Fruit fly (Drosophila melanogaster) whole organism, embryonic: ENCODE measurements around the gene Teh1.

Experiments
- Ada2b ChIP-seq: fragments of 200-800 bp; sonication (Bioruptor generic); IDR thresholded peaks from 2 replicates; pipeline ENCODE4 v1.3.6; 2022; ENCODE audit warnings: missing biosample characterization, missing genetic modification characterization
- Antp ChIP-seq: fragments of 200-800 bp; sonication (Bioruptor generic); optimal IDR thresholded peaks from 3 replicates; lab custom pipeline; 2016; ENCODE audit warnings: missing biosample characterization, missing genetic modification characterization
- CG11093 ChIP-seq: fragments of 200-800 bp; sonication (Bioruptor generic); IDR thresholded peaks from 3 replicates; pipeline ENCODE4 v1.3.6; 2022; ENCODE audit warnings: missing biosample characterization, missing genetic modification characterization
- CG11456 ChIP-seq: fragments of 200-800 bp; sonication (Bioruptor generic); IDR thresholded peaks from 3 replicates; pipeline ENCODE4 v1.3.6; 2022; ENCODE audit warnings: missing biosample characterization, missing genetic modification characterization
- CG11560 ChIP-seq: fragments of 200-800 bp; sonication (Bioruptor generic); IDR thresholded peaks from 3 replicates; pipeline ENCODE4 v1.3.6; 2022; ENCODE audit warnings: missing biosample characterization, missing genetic modification characterization
- CG11695 ChIP-seq: fragments of 200-800 bp; sonication (Bioruptor generic); IDR thresholded peaks from 3 replicates; pipeline ENCODE4 v1.3.6; 2022; ENCODE audit warnings: missing biosample characterization, missing genetic modification characterization
- CG11696 ChIP-seq: fragments of 200-800 bp; sonication (Bioruptor generic); IDR thresholded peaks from 2 replicates; pipeline ENCODE4 v1.3.6; 2022; ENCODE audit warnings: missing biosample characterization, missing genetic modification characterization
- CG14441 ChIP-seq: fragments of 200-800 bp; sonication (Bioruptor generic); IDR thresholded peaks from 2 replicates; pipeline ENCODE4 v1.3.6; 2022; ENCODE audit warnings: missing biosample characterization, missing genetic modification characterization
- CG14667 ChIP-seq: fragments of 200-800 bp; sonication (Bioruptor generic); IDR thresholded peaks from 2 replicates; pipeline ENCODE4 v1.3.6; 2022; ENCODE audit warnings: missing biosample characterization, missing genetic modification characterization
- CG1647 ChIP-seq: fragments of 200-800 bp; sonication (Bioruptor generic); optimal IDR thresholded peaks from 3 replicates; lab custom pipeline; 2016; ENCODE audit warnings: missing biosample characterization, missing genetic modification characterization
- CG17612 ChIP-seq: fragments of 200-800 bp; sonication (Bioruptor generic); IDR thresholded peaks from 2 replicates; pipeline ENCODE4 v1.3.6; 2022; ENCODE audit warnings: missing biosample characterization, missing genetic modification characterization
- CG30403 ChIP-seq: fragments of 200-800 bp; sonication (Bioruptor generic); optimal IDR thresholded peaks from 3 replicates; lab custom pipeline; 2016; ENCODE audit warnings: missing biosample characterization, missing genetic modification characterization
- CG30431 ChIP-seq: fragments of 200-800 bp; sonication (Bioruptor generic); optimal IDR thresholded peaks from 2 replicates; lab custom pipeline; 2017; ENCODE audit warnings: missing biosample characterization, missing genetic modification characterization
- CG31441 ChIP-seq: fragments of 200-800 bp; sonication (Bioruptor generic); IDR thresholded peaks from 2 replicates; pipeline ENCODE4 v1.3.6; 2022; ENCODE audit warnings: missing biosample characterization, missing genetic modification characterization
- CG32767 ChIP-seq: fragments of 200-800 bp; sonication (Bioruptor generic); IDR thresholded peaks from 2 replicates; pipeline ENCODE4 v1.3.6; 2022; ENCODE audit warnings: missing biosample characterization, missing genetic modification characterization
- CG33557 ChIP-seq: fragments of 200-800 bp; sonication (Bioruptor generic); optimal IDR thresholded peaks from 2 replicates; lab custom pipeline; 2019; ENCODE audit warnings: missing biosample characterization, mild to moderate bottlenecking, missing genetic modification characterization, moderate library complexity
- CG34376 ChIP-seq: fragments of 200-800 bp; sonication (Bioruptor generic); optimal IDR thresholded peaks from 2 replicates; lab custom pipeline; 2018; ENCODE audit warnings: missing biosample characterization, mild to moderate bottlenecking, missing genetic modification characterization
- CG4617 ChIP-seq: fragments of 200-800 bp; sonication (Bioruptor generic); optimal IDR thresholded peaks from 3 replicates; lab custom pipeline; 2016; ENCODE audit warnings: missing biosample characterization, missing genetic modification characterization, borderline replicate concordance
- CG5953 ChIP-seq: fragments of 200-800 bp; sonication (Bioruptor generic); IDR thresholded peaks from 2 replicates; pipeline ENCODE4 v1.3.6; 2022; ENCODE audit warnings: missing biosample characterization, missing genetic modification characterization
- CG6175 ChIP-seq: fragments of 200-800 bp; sonication (Bioruptor generic); IDR thresholded peaks from 3 replicates; pipeline ENCODE4 v1.3.6; 2022; ENCODE audit warnings: missing biosample characterization, missing genetic modification characterization
- CG6272 ChIP-seq: fragments of 200-800 bp; sonication (Bioruptor generic); IDR thresholded peaks from 2 replicates; pipeline ENCODE4 v1.3.6; 2022; ENCODE audit warnings: missing biosample characterization, missing genetic modification characterization
- CG6689 ChIP-seq: fragments of 200-800 bp; sonication (Bioruptor generic); IDR thresholded peaks from 2 replicates; pipeline ENCODE4 v1.3.6; 2022; ENCODE audit warnings: missing biosample characterization, missing genetic modification characterization
- CG7357 ChIP-seq: fragments of 200-800 bp; sonication (Bioruptor generic); IDR thresholded peaks from 3 replicates; pipeline ENCODE4 v1.3.6; 2022; ENCODE audit warnings: missing biosample characterization, missing genetic modification characterization
- CG7372 ChIP-seq: fragments of 200-800 bp; sonication (Bioruptor generic); IDR thresholded peaks from 2 replicates; pipeline ENCODE4 v1.3.6; 2022; ENCODE audit warnings: missing biosample characterization, missing genetic modification characterization
- CG7556 ChIP-seq: fragments of 200-800 bp; sonication (Bioruptor generic); optimal IDR thresholded peaks from 2 replicates; lab custom pipeline; 2017; ENCODE audit warnings: missing biosample characterization, mild to moderate bottlenecking, missing genetic modification characterization
- CG9797 ChIP-seq: fragments of 200-800 bp; sonication (Bioruptor generic); optimal IDR thresholded peaks from 3 replicates; lab custom pipeline; 2018; ENCODE audit warnings: missing biosample characterization, mild to moderate bottlenecking, missing genetic modification characterization
- Doc2 ChIP-seq: fragments of 200-800 bp; sonication (Bioruptor generic); IDR thresholded peaks from 2 replicates; pipeline ENCODE4 v1.3.6; 2022; ENCODE audit warnings: missing biosample characterization, missing genetic modification characterization
- Elba2 ChIP-seq: fragments of 200-800 bp; sonication (Bioruptor generic); optimal IDR thresholded peaks from 3 replicates; lab custom pipeline; 2016; ENCODE audit warnings: missing biosample characterization, missing genetic modification characterization
- Max ChIP-seq: fragments of 200-800 bp; sonication (Bioruptor generic); optimal IDR thresholded peaks from 2 replicates; lab custom pipeline; 2016; ENCODE audit warnings: missing biosample characterization, mild to moderate bottlenecking, missing genetic modification characterization
- Sox100B ChIP-seq: fragments of 200-800 bp; sonication (Bioruptor generic); optimal IDR thresholded peaks from 3 replicates; lab custom pipeline; 2018; ENCODE audit warnings: missing biosample characterization, mild to moderate bottlenecking, missing genetic modification characterization
- Sry-β ChIP-seq: fragments of 200-800 bp; sonication (Bioruptor generic); optimal IDR thresholded peaks from 2 replicates; lab custom pipeline; 2018; ENCODE audit warnings: missing biosample characterization, mild to moderate bottlenecking, missing genetic modification characterization, moderate library complexity
- Usf ChIP-seq: fragments of 200-800 bp; sonication (Bioruptor generic); optimal IDR thresholded peaks from 2 replicates; lab custom pipeline; 2017; ENCODE audit warnings: missing genotype, missing biosample characterization, missing genetic modification characterization
- Xbp1 ChIP-seq: fragments of 200-800 bp; sonication (Bioruptor generic); optimal IDR thresholded peaks from 3 replicates; lab custom pipeline; 2016; ENCODE audit warnings: missing biosample characterization, mild to moderate bottlenecking, missing genetic modification characterization
- aop ChIP-seq: fragments of 200-800 bp; sonication (Bioruptor generic); IDR thresholded peaks from 2 replicates; pipeline ENCODE4 v1.3.6; 2022; ENCODE audit warnings: missing biosample characterization, missing genetic modification characterization
- bab2 ChIP-seq: fragments of 200-800 bp; sonication (Bioruptor generic); optimal IDR thresholded peaks from 2 replicates; lab custom pipeline; 2016; ENCODE audit warnings: missing biosample characterization, missing genetic modification characterization
- bbx ChIP-seq: fragments of 200-800 bp; sonication (Bioruptor generic); IDR thresholded peaks from 2 replicates; pipeline ENCODE4 v1.3.6; 2022; ENCODE audit warnings: missing biosample characterization, missing genetic modification characterization; ENCODE audit not compliant: partially characterized antibody
- dpn ChIP-seq, 2 experiments: fragments of 200-800 bp; sonication (Bioruptor generic); optimal IDR thresholded peaks; 3 replicates each; lab custom pipeline; 2016; ENCODE audit warnings: missing biosample characterization in 2 of 2, missing genetic modification characterization in 2 of 2
- emc ChIP-seq: fragments of 200-800 bp; sonication (Bioruptor generic); optimal IDR thresholded peaks from 2 replicates; lab custom pipeline; 2016; ENCODE audit warnings: missing biosample characterization, missing genetic modification characterization
- fru ChIP-seq: fragments of >200 bp; optimal IDR thresholded peaks from 2 replicates; lab custom pipeline; 2017
- grau ChIP-seq: fragments of 200-800 bp; optimal IDR thresholded peaks from 3 replicates; lab custom pipeline; 2019; ENCODE audit warnings: missing biosample characterization, mild to moderate bottlenecking, missing genetic modification characterization, moderate library complexity
- kah ChIP-seq: fragments of 200-800 bp; sonication (Bioruptor generic); optimal IDR thresholded peaks from 2 replicates; lab custom pipeline; 2018; ENCODE audit warnings: missing biosample characterization, mild to moderate bottlenecking, missing genetic modification characterization
- ken ChIP-seq: fragments of 200-800 bp; sonication (Bioruptor generic); IDR thresholded peaks from 3 replicates; pipeline ENCODE4 v1.3.6; 2022; ENCODE audit warnings: missing biosample characterization, missing genetic modification characterization
- lmd ChIP-seq: fragments of 200-800 bp; sonication (Bioruptor generic); IDR thresholded peaks from 2 replicates; pipeline ENCODE4 v1.3.6; 2022; ENCODE audit warnings: missing biosample characterization, missing genetic modification characterization
- nerfin-1 ChIP-seq: fragments of 200-800 bp; sonication (Bioruptor generic); optimal IDR thresholded peaks from 3 replicates; lab custom pipeline; 2019; ENCODE audit warnings: missing biosample characterization, mild to moderate bottlenecking, missing genetic modification characterization, moderate library complexity
- nerfin-2 ChIP-seq: fragments of 200-800 bp; sonication (Bioruptor generic); IDR thresholded peaks from 2 replicates; pipeline ENCODE4 v1.3.6; 2022; ENCODE audit warnings: missing biosample characterization, missing genetic modification characterization; ENCODE audit not compliant: partially characterized antibody
- p53 ChIP-seq: fragments of 200-800 bp; sonication (Bioruptor generic); optimal IDR thresholded peaks from 2 replicates; lab custom pipeline; 2016; ENCODE audit warnings: missing biosample characterization, missing genetic modification characterization
- rib ChIP-seq: fragments of 200-800 bp; sonication (Bioruptor generic); IDR thresholded peaks from 2 replicates; pipeline ENCODE4 v1.3.6; 2022; ENCODE audit warnings: missing biosample characterization, missing genetic modification characterization
- scrt ChIP-seq: fragments of 200-800 bp; sonication (Bioruptor generic); optimal IDR thresholded peaks from 2 replicates; lab custom pipeline; 2018; ENCODE audit warnings: missing biosample characterization, mild to moderate bottlenecking, missing genetic modification characterization, moderate library complexity
- slp2 ChIP-seq: fragments of 200-800 bp; sonication (Bioruptor generic); optimal IDR thresholded peaks from 2 replicates; lab custom pipeline; 2016; ENCODE audit warnings: missing biosample characterization, missing genetic modification characterization
- stc ChIP-seq: fragments of 200-800 bp; sonication (Bioruptor generic); IDR thresholded peaks from 2 replicates; pipeline ENCODE4 v1.3.6; 2022; ENCODE audit warnings: missing biosample characterization, missing genetic modification characterization
- vvl ChIP-seq: fragments of 200-800 bp; sonication (Bioruptor generic); IDR thresholded peaks from 2 replicates; pipeline ENCODE4 v1.3.6; 2022; ENCODE audit warnings: missing biosample characterization, missing genetic modification characterization

Teh1 gene

DNA sequence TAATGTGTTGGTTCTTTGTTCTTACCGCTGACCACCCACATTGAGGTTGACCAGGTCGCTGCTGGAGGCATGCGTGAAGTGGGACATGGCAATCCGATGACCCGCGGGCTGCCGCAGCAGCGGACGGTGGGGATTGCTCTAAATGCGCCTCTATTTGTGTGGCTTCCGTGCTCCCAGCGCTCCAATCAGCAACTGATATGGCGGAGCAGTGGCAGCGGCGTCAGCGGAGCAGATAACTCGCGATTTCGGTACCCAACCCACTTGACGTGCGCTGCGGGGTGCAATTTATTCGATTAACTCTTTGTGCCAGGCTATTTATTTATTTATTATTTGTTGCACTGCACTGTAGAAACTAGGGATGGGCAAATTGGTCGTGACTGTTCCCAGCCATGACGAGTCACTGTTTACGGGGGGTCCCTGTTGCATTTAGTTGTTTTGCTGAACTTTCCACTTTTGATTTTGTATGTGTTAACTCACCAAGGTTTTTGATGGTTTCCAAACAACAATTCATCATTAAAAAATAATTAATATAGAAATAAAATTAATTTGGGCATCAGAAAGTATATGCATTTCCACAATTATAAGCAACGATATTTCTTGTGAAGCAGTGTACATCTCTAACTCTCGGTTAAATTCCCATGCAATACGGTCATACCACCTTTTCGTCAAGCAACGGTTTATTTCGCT is 67.1 kb downstream of the Teh1 start, which contains the start of the genes CG9467 and CG8526 (continued):
- TF ChIP-seq Sry-β, result peak; percentile 44
- TF ChIP-seq slp2 (GFP tag; lab: Kevin White, UChicago), result no peak
- peak; percentile 80 for TF ChIP-seq CG4617 (GFP tag; lab: Kevin White, UChicago)
- peak; percentile 85 for TF ChIP-seq CG9797 (GFP tag; lab: Kevin White, UChicago)
- TF ChIP-seq CG32767 (GFP tag; lab: Robert Waterston, UW), result peak; percentile 30; the same call in 1 of the 2 replicates
- TF ChIP-seq Sox100B (GFP tag; lab: Kevin White, UChicago), result no peak
- TF ChIP-seq CG11456, result 0 out of 3 replicates have a peak, but pooled peaks have one; percentile 39
- TF ChIP-seq CG7556 (GFP tag; lab: Kevin White, UChicago), result peak; percentile 35
- TF ChIP-seq Usf, result peak; percentile 49
- peak; percentile 29 for TF ChIP-seq CG34376 (GFP tag; lab: Kevin White, UChicago)
- TF ChIP-seq vvl (GFP tag; lab: Robert Waterston, UW), result peak; percentile 65; the same call in 1 of the 2 replicates
- TF ChIP-seq Xbp1 (GFP tag; lab: Kevin White, UChicago), result peak; percentile 80
- TF ChIP-seq kah (GFP tag; lab: Kevin White, UChicago), result no peak
- no peak for TF ChIP-seq Antp
- peak; percentile 49 for TF ChIP-seq bab2 (GFP tag; lab: Kevin White, UChicago)
- TF ChIP-seq CG30431 (GFP tag; lab: Kevin White, UChicago), result no peak
- TF ChIP-seq CG14667 (GFP tag; lab: Robert Waterston, UW), result peak; percentile 48
- peak; percentile 35; the same call in 1 of the 3 replicates for TF ChIP-seq ken (GFP tag; lab: Robert Waterston, UW)
- TF ChIP-seq lmd (GFP tag; lab: Robert Waterston, UW), result peak; percentile 65
- peak; percentile 77 for TF ChIP-seq grau (tag; lab: Kevin White, UChicago)
- 0 out of 2 replicates have a peak, but pooled peaks have one; percentile 8 for TF ChIP-seq Ada2b (GFP tag; lab: Robert Waterston, UW)
- TF ChIP-seq CG6272, result peak; percentile 68
- peak; percentile 97 for TF ChIP-seq CG31441 (GFP tag; lab: Robert Waterston, UW)
- peak; percentile 80 for TF ChIP-seq CG30403 (GFP tag; lab: Kevin White, UChicago)
- 0 out of 3 replicates have a peak, but pooled peaks have one; percentile 43 for TF ChIP-seq CG11560 (tag; lab: Robert Waterston, UW)
- TF ChIP-seq Doc2 (GFP tag; lab: Robert Waterston, UW), result no peak
- TF ChIP-seq CG11695 (GFP tag; lab: Robert Waterston, UW), result peak; percentile 23; the same call in 1 of the 3 replicates

DNA sequence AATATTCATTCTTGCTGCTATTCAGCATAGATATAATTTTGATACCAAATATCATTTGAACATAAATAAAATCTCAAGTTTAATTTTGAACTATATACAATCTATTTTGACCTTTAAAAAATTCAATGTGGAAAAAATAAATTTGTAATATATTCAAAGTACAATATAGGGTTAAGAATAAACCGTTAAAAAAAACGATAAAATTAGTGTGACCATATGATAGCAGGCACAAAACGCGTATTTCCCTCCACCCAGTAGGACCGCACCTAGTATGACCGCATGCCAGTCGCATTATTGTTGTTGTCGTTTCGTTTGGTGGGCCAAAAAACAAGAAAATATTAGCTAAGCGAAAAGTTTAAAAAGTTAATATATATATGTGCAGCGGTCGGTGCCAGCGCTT is 74.9 kb downstream of the Teh1 start, which contains the start of gene CG8516:
TSS of gene CG8516 (plus strand) at position 278 of the 400 bp plus-strand sequence.
- no peak for TF ChIP-seq rib (GFP tag; lab: Robert Waterston, UW)
- no peak for TF ChIP-seq bab2 (GFP tag; lab: Kevin White, UChicago)
- no peak for TF ChIP-seq scrt (GFP tag; lab: Kevin White, UChicago)
- TF ChIP-seq CG17612 (GFP tag; lab: Robert Waterston, UW), result no peak
- TF ChIP-seq CG6689 (GFP tag; lab: Robert Waterston, UW), result no peak
- no peak for TF ChIP-seq CG6175
- no peak for TF ChIP-seq aop (GFP tag; lab: Robert Waterston, UW)
- TF ChIP-seq CG11696 (GFP tag; lab: Robert Waterston, UW), result no peak
- TF ChIP-seq stc, result no peak
- TF ChIP-seq CG7372 (GFP tag; lab: Robert Waterston, UW), result no peak
- no peak for TF ChIP-seq nerfin-2 (GFP tag; lab: Robert Waterston, UW)
- no peak for TF ChIP-seq CG33557 (GFP tag; lab: Kevin White, UChicago)
- no peak for TF ChIP-seq CG5953 (GFP tag; lab: Robert Waterston, UW)
- TF ChIP-seq slp2 (GFP tag; lab: Kevin White, UChicago), result no peak
- no peak for TF ChIP-seq p53 (GFP tag; lab: Kevin White, UChicago)
- no peak for TF ChIP-seq nerfin-1
- TF ChIP-seq fru, result no peak
- TF ChIP-seq bbx, result no peak; the same call in 1 of the 2 replicates
- TF ChIP-seq CG1647 (GFP tag; lab: Kevin White, UChicago), result no peak
- TF ChIP-seq CG11093 (GFP tag; lab: Robert Waterston, UW), result no peak
- TF ChIP-seq Elba2 (GFP tag; lab: Kevin White, UChicago), result no peak
- no peak for TF ChIP-seq Max (GFP tag; lab: Kevin White, UChicago)
- TF ChIP-seq emc (GFP tag; lab: Kevin White, UChicago), result no peak
- no peak for TF ChIP-seq CG14441 (GFP tag; lab: Robert Waterston, UW)
- TF ChIP-seq CG7357 (GFP tag; lab: Robert Waterston, UW), result no peak
- no peak for TF ChIP-seq dpn (GFP tag; optimal IDR thresholded peaks at IDR 0.05; lab: Kevin White, UChicago)
